Fruit fly (Drosophila melanogaster): Measurements from ENCODE around the gene CG5194.

CG5194 gene

dm6 chr3L:9055870-9056807, 46.5 kb upstream of the CG5194 start:
- TF ChIP-seq br (GFP tag; optimal IDR thresholded peaks at IDR 0.05): no peak
- peak; percentile 3 for TF ChIP-seq Vsx2 (GFP tag; optimal IDR thresholded peaks at IDR 0.05; ENCODE audit: partially characterized antibody)
- no peak for TF ChIP-seq Sp1 (GFP tag; optimal IDR thresholded peaks at IDR 0.05)
- peak; percentile 22 for TF ChIP-seq Dif (GFP tag; optimal IDR thresholded peaks at IDR 0.05; ENCODE audit: partially characterized antibody)

DNA sequence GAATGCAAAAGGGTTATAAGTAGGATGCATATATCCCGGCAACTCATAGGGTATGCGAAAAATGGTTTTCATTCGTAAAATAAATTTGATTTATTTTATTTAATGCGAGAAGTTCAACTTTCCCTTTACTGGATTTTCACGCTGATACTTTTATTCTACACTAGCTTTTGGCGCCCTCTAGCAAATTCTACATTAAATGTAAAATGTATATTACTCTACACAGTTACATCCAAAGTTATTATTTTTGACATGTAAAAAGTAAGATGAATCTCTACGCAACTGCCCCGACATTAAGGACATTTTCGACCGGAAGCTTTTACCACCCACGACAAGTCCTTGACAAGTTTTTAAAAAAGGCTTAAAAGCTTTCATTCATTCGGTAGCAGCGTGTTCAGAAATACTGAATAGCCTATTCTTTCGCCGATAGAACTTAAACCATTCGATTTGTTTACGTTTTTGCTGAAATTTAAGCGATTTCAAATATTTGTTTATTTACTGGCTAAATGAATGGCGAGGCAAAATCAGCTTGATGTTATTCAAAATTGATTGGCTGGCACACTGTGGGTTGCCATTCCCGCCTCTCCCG, 45.3 kb upstream of the CG5194 start:
- TF ChIP-seq fru (GFP tag; optimal IDR thresholded peaks at IDR 0.05) (no peak), usp (GFP tag; optimal IDR thresholded peaks at IDR 0.05) (no peak), Abd-B (GFP tag; optimal IDR thresholded peaks at IDR 0.05) (no peak), Myc (optimal IDR thresholded peaks at IDR 0.05) (no peak), brk (GFP tag; optimal IDR thresholded peaks at IDR 0.05) (peak; percentile 5)

DNA sequence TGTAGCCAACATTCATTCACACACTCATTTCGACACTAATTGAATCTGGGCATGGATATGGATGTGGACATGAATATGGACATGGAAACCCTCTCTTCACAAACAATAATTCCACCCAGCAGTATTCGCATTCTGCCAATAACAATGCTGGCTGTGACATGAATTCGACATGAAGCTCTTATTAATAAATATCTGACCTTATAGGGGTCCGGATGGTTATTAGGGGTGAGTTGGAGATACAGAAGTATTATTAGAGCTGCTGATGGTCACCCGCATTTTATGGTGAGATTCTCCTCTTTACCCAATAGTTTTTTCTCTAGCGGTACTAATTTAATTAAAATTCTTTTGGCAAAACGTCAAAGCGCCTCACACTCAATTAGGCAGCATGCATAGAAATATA, 44.6 kb upstream of the CG5194 start:
- TF ChIP-seq sv (GFP tag; optimal IDR thresholded peaks at IDR 0.05) (no peak), N (GFP tag; optimal IDR thresholded peaks at IDR 0.05) (no peak), rgr (GFP tag; optimal IDR thresholded peaks at IDR 0.05) (no peak), OdsH (GFP tag; optimal IDR thresholded peaks at IDR 0.05) (no peak), jim (GFP tag; optimal IDR thresholded peaks at IDR 0.05) (no peak), Dfd (GFP tag; optimal IDR thresholded peaks at IDR 0.05) (no peak), lola (GFP tag; optimal IDR thresholded peaks at IDR 0.05) (no peak), HLH106 (tag; optimal IDR thresholded peaks at IDR 0.05) (no peak), usp (GFP tag; optimal IDR thresholded peaks at IDR 0.05) (no peak), tai (GFP tag; optimal IDR thresholded peaks at IDR 0.05) (no peak), foxo (GFP tag; optimal IDR thresholded peaks at IDR 0.05) (no peak), Myc (optimal IDR thresholded peaks at IDR 0.05) (no peak), Dif (GFP tag; optimal IDR thresholded peaks at IDR 0.05; ENCODE audit: partially characterized antibody) (no peak), br (GFP tag; optimal IDR thresholded peaks at IDR 0.05) (no peak), ey (GFP tag; optimal IDR thresholded peaks at IDR 0.05) (no peak), dmrt93B (GFP tag; optimal IDR thresholded peaks at IDR 0.05) (no peak), pan (optimal IDR thresholded peaks at IDR 0.05) (no peak)

dm6 chr3L:9052798-9053541, 43.3 kb upstream of the CG5194 start:
- no peak for TF ChIP-seq dl (GFP tag; optimal IDR thresholded peaks at IDR 0.05; ENCODE audit: insufficient read depth in 1 of 2, partially characterized antibody in 2 of 2)
- no peak for TF ChIP-seq Dif (GFP tag; optimal IDR thresholded peaks at IDR 0.05; ENCODE audit: partially characterized antibody)
- TF ChIP-seq usp (GFP tag; optimal IDR thresholded peaks at IDR 0.05): no peak
- TF ChIP-seq fru (GFP tag; optimal IDR thresholded peaks at IDR 0.05): no peak
- TF ChIP-seq CrebA (GFP tag; optimal IDR thresholded peaks at IDR 0.05; ENCODE audit: borderline replicate concordance): no peak
- no peak for TF ChIP-seq foxo (GFP tag; optimal IDR thresholded peaks at IDR 0.05)
- no peak for TF ChIP-seq ey (GFP tag; optimal IDR thresholded peaks at IDR 0.05)
- no peak for TF ChIP-seq lola (GFP tag; optimal IDR thresholded peaks at IDR 0.05)

- TF ChIP-seq Myc (optimal IDR thresholded peaks at IDR 0.05): no peak
- no peak for TF ChIP-seq Dfd (GFP tag; optimal IDR thresholded peaks at IDR 0.05)
- no peak for TF ChIP-seq CrebA (GFP tag; optimal IDR thresholded peaks at IDR 0.05; ENCODE audit: borderline replicate concordance)
- TF ChIP-seq Abd-B (GFP tag; optimal IDR thresholded peaks at IDR 0.05): no peak
- TF ChIP-seq foxo (GFP tag; optimal IDR thresholded peaks at IDR 0.05): no peak
- TF ChIP-seq pan (optimal IDR thresholded peaks at IDR 0.05): no peak
- TF ChIP-seq h (GFP tag; optimal IDR thresholded peaks at IDR 0.05): no peak
- TF ChIP-seq N (GFP tag; optimal IDR thresholded peaks at IDR 0.05): no peak
- no peak for TF ChIP-seq psq (GFP tag; optimal IDR thresholded peaks at IDR 0.05)
- no peak for TF ChIP-seq woc (GFP tag; optimal IDR thresholded peaks at IDR 0.05)
- TF ChIP-seq Jra (GFP tag; optimal IDR thresholded peaks at IDR 0.05): no peak
- no peak for TF ChIP-seq ey (GFP tag; optimal IDR thresholded peaks at IDR 0.05)
- no peak for TF ChIP-seq HLH106 (tag; optimal IDR thresholded peaks at IDR 0.05)
- TF ChIP-seq Hr78 (GFP tag; optimal IDR thresholded peaks at IDR 0.05): no peak
- TF ChIP-seq CG9705 (GFP tag; optimal IDR thresholded peaks at IDR 0.05): no peak
- TF ChIP-seq sage (GFP tag; optimal IDR thresholded peaks at IDR 0.05): no peak
- no peak for TF ChIP-seq Mio (GFP tag; optimal IDR thresholded peaks at IDR 0.05)
- no peak for TF ChIP-seq fru (GFP tag; optimal IDR thresholded peaks at IDR 0.05)
- TF ChIP-seq lola (GFP tag; optimal IDR thresholded peaks at IDR 0.05): no peak
Observed at dm6 chr3L:9051830-9052259, 42.2 kb upstream of the CG5194 start.

Data from whole organism, wandering third instar larva.